Fruit fly (Drosophila melanogaster) whole organism, adult: ENCODE data around the gene CG13068.

Experiments used
- CG12768 ChIP-seq: fragments of 200-800 bp; sonication (Bioruptor generic); optimal IDR thresholded peaks from 2 replicates; lab custom pipeline; 2017; ENCODE audit warnings: missing biosample characterization, missing genetic modification characterization, mild to moderate bottlenecking, moderate library complexity, missing genetic modification reagents
- CG7045 ChIP-seq: fragments of 200-800 bp; sonication (Bioruptor generic); optimal IDR thresholded peaks from 2 replicates; lab custom pipeline; 2017; ENCODE audit warnings: missing biosample characterization, mild to moderate bottlenecking, missing genetic modification characterization
- Clk ChIP-seq: fragments of 200-800 bp; sonication (Bioruptor generic); optimal IDR thresholded peaks from 2 replicates; lab custom pipeline; 2017; ENCODE audit warnings: missing biosample characterization, missing genetic modification characterization
- Crg-1 ChIP-seq: fragments of 200-800 bp; sonication (Bioruptor generic); optimal IDR thresholded peaks from 2 replicates; lab custom pipeline; 2016; ENCODE audit warnings: missing biosample characterization, missing genetic modification characterization
- cic ChIP-seq: fragments of 200-800 bp; sonication (Bioruptor generic); optimal IDR thresholded peaks from 2 replicates; lab custom pipeline; 2017; ENCODE audit warnings: missing biosample characterization, mild to moderate bottlenecking, missing genetic modification characterization, moderate library complexity
- kay ChIP-seq: fragments of 200-800 bp; sonication (Bioruptor generic); peaks from one replicate; lab custom pipeline; 2016; ENCODE audit warnings: missing biosample characterization, missing genetic modification characterization, borderline replicate concordance
- pad ChIP-seq: fragments of 200-800 bp; sonication (Bioruptor generic); optimal IDR thresholded peaks from 3 replicates; lab custom pipeline; 2017; ENCODE audit warnings: missing biosample characterization, missing genetic modification characterization, mild to moderate bottlenecking, moderate library complexity, missing genetic modification reagents

dm6 chr3L:16257118-16257627 lies 12.0 kb upstream of the CG13068 start, which contains the start of gene CG13054:
- no peak for TF ChIP-seq pad (GFP tag; lab: Kevin White, UChicago)
- TF ChIP-seq Crg-1 (GFP tag; lab: Kevin White, UChicago), result no peak
- no peak for TF ChIP-seq CG7045 (GFP tag; lab: Kevin White, UChicago)
- no peak for TF ChIP-seq CG12768 (GFP tag; lab: Kevin White, UChicago)
- TF ChIP-seq Clk (GFP tag; lab: Kevin White, UChicago), result no peak
- TF ChIP-seq kay (GFP tag; lab: Kevin White, UChicago), result no peak
- no peak for TF ChIP-seq cic (GFP tag; lab: Kevin White, UChicago)
